Worm (Caenorhabditis elegans) whole organism, L2 larva: Measurements from ENCODE around the gene col-14.

ENCODE experiments used
- C34F6.9 ChIP-seq: fragments of 150-350 bp; optimal IDR thresholded peaks from 2 replicates; lab custom pipeline; 2014; ENCODE audit warnings: missing biosample characterization, missing genetic modification characterization
- F13H6.1 ChIP-seq: sonication (generic microtip); optimal IDR thresholded peaks from 2 replicates; lab custom pipeline; 2016; ENCODE audit warnings: missing genetic modification characterization, missing compliant biosample characterization
- R02D3.7 ChIP-seq: fragments of 150-350 bp; optimal IDR thresholded peaks from 2 replicates; lab custom pipeline; 2014; ENCODE audit warnings: missing biosample characterization, missing genetic modification characterization
- alr-1 ChIP-seq: fragments of 150-350 bp; optimal IDR thresholded peaks from 2 replicates; lab custom pipeline; 2014; ENCODE audit warnings: missing biosample characterization, missing genetic modification characterization
- aly-2 ChIP-seq: fragments of 150-350 bp; optimal IDR thresholded peaks from 2 replicates; lab custom pipeline; 2014; ENCODE audit warnings: missing biosample characterization, missing genetic modification characterization
- ama-1 ChIP-seq: fragments of 150-350 bp; optimal IDR thresholded peaks from 2 replicates; lab custom pipeline; 2018; ENCODE audit warnings: inconsistent platforms
- blmp-1 ChIP-seq: sonication (generic microtip); optimal IDR thresholded peaks from 2 replicates; lab custom pipeline; 2017; ENCODE audit warnings: missing genetic modification characterization, mild to moderate bottlenecking, missing compliant biosample characterization, antibody characterized with exemption, moderate library complexity; ENCODE audit not compliant: insufficient read depth
- ceh-16 ChIP-seq: fragments of 150-350 bp; optimal IDR thresholded peaks from 2 replicates; lab custom pipeline; 2014; ENCODE audit warnings: missing biosample characterization, missing genetic modification characterization
- ceh-82 ChIP-seq: fragments of 150-350 bp; optimal IDR thresholded peaks from 2 replicates; lab custom pipeline; 2014; ENCODE audit warnings: missing biosample characterization, missing genetic modification characterization
- crh-2 ChIP-seq: sonication (generic microtip); optimal IDR thresholded peaks from 2 replicates; lab custom pipeline; 2017; ENCODE audit warnings: missing biosample characterization, missing genetic modification characterization
- egl-27 ChIP-seq: sonication (generic microtip); optimal IDR thresholded peaks from 3 replicates; lab custom pipeline; 2017; ENCODE audit warnings: missing biosample characterization, missing genetic modification reagents, missing genetic modification characterization
- elt-1 ChIP-seq: fragments of 150-350 bp; optimal IDR thresholded peaks from 2 replicates; lab custom pipeline; 2014; ENCODE audit warnings: missing biosample characterization, missing genetic modification characterization
- elt-3 ChIP-seq: sonication (generic microtip); optimal IDR thresholded peaks from 2 replicates; lab custom pipeline; 2017; ENCODE audit warnings: missing biosample characterization, missing genetic modification characterization
- fos-1 ChIP-seq: fragments of 150-350 bp; optimal IDR thresholded peaks from 2 replicates; lab custom pipeline; 2014; ENCODE audit warnings: missing biosample characterization, missing genetic modification characterization
- gmeb-1 ChIP-seq: fragments of 150-350 bp; optimal IDR thresholded peaks from 2 replicates; lab custom pipeline; 2014; ENCODE audit warnings: missing biosample characterization, missing genetic modification characterization
- lin-11 ChIP-seq: fragments of 150-350 bp; sonication (generic microtip); optimal IDR thresholded peaks from 2 replicates; lab custom pipeline; 2014; ENCODE audit warnings: missing biosample characterization, missing genetic modification characterization, inconsistent platforms, mixed read lengths
- lin-13 ChIP-seq: fragments of 150-350 bp; optimal IDR thresholded peaks from 2 replicates; lab custom pipeline; 2014; ENCODE audit warnings: missing biosample characterization, missing genetic modification reagents, missing genetic modification characterization
- lin-39 ChIP-seq: fragments of 150-350 bp; optimal IDR thresholded peaks from 2 replicates; lab custom pipeline; 2014; ENCODE audit warnings: missing biosample characterization, missing genetic modification reagents, missing genetic modification characterization
- lsy-2 ChIP-seq, 2 experiments: fragments of 150-350 bp in 1 of 2; sonication (generic microtip) in 1 of 2; optimal IDR thresholded peaks; 2 replicates each; lab custom pipeline; 2014 to 2017; ENCODE audit warnings: missing biosample characterization in 2 of 2, missing genetic modification characterization in 2 of 2
- mab-5 ChIP-seq: fragments of 150-350 bp; optimal IDR thresholded peaks from 2 replicates; lab custom pipeline; 2014; ENCODE audit warnings: missing biosample characterization, missing genetic modification characterization
- mbf-1 ChIP-seq: sonication (generic microtip); optimal IDR thresholded peaks from 2 replicates; lab custom pipeline; 2017; ENCODE audit warnings: missing biosample characterization, missing genetic modification characterization
- nhr-10 ChIP-seq: sonication (generic microtip); optimal IDR thresholded peaks from 2 replicates; lab custom pipeline; 2017; ENCODE audit warnings: missing biosample characterization, missing genetic modification characterization
- nhr-11 ChIP-seq: fragments of 150-350 bp; optimal IDR thresholded peaks from 2 replicates; lab custom pipeline; 2014; ENCODE audit warnings: missing biosample characterization, missing genetic modification characterization
- nhr-12 ChIP-seq: fragments of 150-350 bp; optimal IDR thresholded peaks from 2 replicates; lab custom pipeline; 2014; ENCODE audit warnings: missing biosample characterization, missing genetic modification characterization
- nhr-129 ChIP-seq: fragments of 150-350 bp; optimal IDR thresholded peaks from 2 replicates; lab custom pipeline; 2014; ENCODE audit warnings: missing biosample characterization, missing genetic modification characterization
- nhr-21 ChIP-seq: fragments of 150-350 bp; optimal IDR thresholded peaks from 2 replicates; lab custom pipeline; 2014; ENCODE audit warnings: missing biosample characterization, missing genetic modification characterization
- nhr-23 ChIP-seq: fragments of 150-350 bp; optimal IDR thresholded peaks from 2 replicates; lab custom pipeline; 2014; ENCODE audit warnings: missing biosample characterization, missing genetic modification reagents, missing genetic modification characterization
- nhr-237 ChIP-seq: fragments of 150-350 bp; optimal IDR thresholded peaks from 2 replicates; lab custom pipeline; 2014; ENCODE audit warnings: missing biosample characterization, missing genetic modification characterization
- nhr-25 ChIP-seq: fragments of 150-350 bp; sonication (generic microtip); optimal IDR thresholded peaks from 3 replicates; lab custom pipeline; 2014; ENCODE audit warnings: missing biosample characterization, missing genetic modification characterization
- nhr-6 ChIP-seq: fragments of 150-350 bp; optimal IDR thresholded peaks from 2 replicates; lab custom pipeline; 2014; ENCODE audit warnings: missing biosample characterization, missing genetic modification characterization
- nhr-77 ChIP-seq: fragments of 150-350 bp; optimal IDR thresholded peaks from 2 replicates; lab custom pipeline; 2014; ENCODE audit warnings: missing biosample characterization, missing genetic modification characterization
- peb-1 ChIP-seq: fragments of 150-350 bp; optimal IDR thresholded peaks from 2 replicates; lab custom pipeline; 2014; ENCODE audit warnings: missing biosample characterization, missing genetic modification characterization
- sem-4 ChIP-seq: fragments of 150-350 bp; optimal IDR thresholded peaks from 2 replicates; lab custom pipeline; 2014; ENCODE audit warnings: missing biosample characterization, missing genetic modification reagents, missing genetic modification characterization
- skn-1 ChIP-seq: sonication (generic microtip); optimal IDR thresholded peaks from 2 replicates; lab custom pipeline; 2017; ENCODE audit warnings: missing biosample characterization, missing genetic modification characterization
- sma-3 ChIP-seq: sonication (generic microtip); optimal IDR thresholded peaks from 2 replicates; lab custom pipeline; 2016; ENCODE audit warnings: missing genetic modification reagents, missing genetic modification characterization, missing compliant biosample characterization
- sma-9 ChIP-seq, 2 experiments: fragments of 150-350 bp in 1 of 2; sonication (generic microtip) in 1 of 2; optimal IDR thresholded peaks; 2 replicates each; lab custom pipeline; 2014 to 2016; ENCODE audit warnings: missing genetic modification characterization in 2 of 2, mild to moderate bottlenecking in 1 of 2, missing biosample characterization in 1 of 2, missing compliant biosample characterization in 1 of 2, missing genetic modification reagents in 1 of 2, moderate library complexity in 1 of 2
- snpc-4 ChIP-seq: fragments of 150-350 bp; optimal IDR thresholded peaks from 2 replicates; lab custom pipeline; 2014; ENCODE audit warnings: missing biosample characterization, missing genetic modification characterization
- unc-39 ChIP-seq: fragments of 150-350 bp; optimal IDR thresholded peaks from 2 replicates; lab custom pipeline; 2014; ENCODE audit warnings: missing biosample characterization, missing genetic modification characterization
- unc-55 ChIP-seq: fragments of 150-350 bp; sonication (generic microtip); optimal IDR thresholded peaks from 3 replicates; lab custom pipeline; 2014; ENCODE audit warnings: missing biosample characterization, missing genetic modification reagents, missing genetic modification characterization
- unc-62 ChIP-seq: fragments of 150-350 bp; optimal IDR thresholded peaks from 2 replicates; lab custom pipeline; 2014; ENCODE audit warnings: missing biosample characterization, missing genetic modification reagents, missing genetic modification characterization
- zag-1 ChIP-seq: fragments of 150-350 bp; optimal IDR thresholded peaks from 2 replicates; lab custom pipeline; 2014; ENCODE audit warnings: missing biosample characterization, missing genetic modification characterization
- ztf-1 ChIP-seq: fragments of 200-800 bp; sonication (Bioruptor generic); conservative IDR thresholded peaks from 2 replicates; pipeline ENCODE4 v1.3.6; 2022; ENCODE audit warnings: missing genetic modification characterization, missing compliant biosample characterization
- ztf-11 ChIP-seq: sonication (generic microtip); optimal IDR thresholded peaks from 2 replicates; lab custom pipeline; 2017; ENCODE audit warnings: missing biosample characterization, missing genetic modification characterization

The col-14 gene

ce11 chrIV:7753108-7753507 is at the start of gene col-14:
col-14 (plus strand) TSS chrIV:7753408.
- TF ChIP-seq lin-13 (GFP tag; lab: Kevin White, UChicago) = no peak
- TF ChIP-seq crh-2 = no peak
- TF ChIP-seq nhr-21 = no peak
- TF ChIP-seq unc-62 (GFP tag; lab: Kevin White, UChicago) = no peak
- no peak for TF ChIP-seq nhr-77 (tag; lab: Kevin White, UChicago)
- no peak for TF ChIP-seq F13H6.1 (tag; lab: Kevin White, UChicago)
- no peak for TF ChIP-seq nhr-11
- TF ChIP-seq fos-1 (tag; lab: Kevin White, UChicago) = no peak
- no peak for TF ChIP-seq snpc-4 (tag; lab: Kevin White, UChicago)
- no peak for TF ChIP-seq ztf-1
- no peak for TF ChIP-seq lsy-2 (tag; optimal IDR thresholded peaks at IDR 0.05; lab: Kevin White, UChicago)
- TF ChIP-seq elt-1 (tag; lab: Kevin White, UChicago) = no peak
- TF ChIP-seq ama-1 (lab: Kevin White, UChicago) = no peak
- TF ChIP-seq nhr-6 (tag; lab: Kevin White, UChicago) = no peak
- no peak for TF ChIP-seq egl-27
- TF ChIP-seq zag-1 (tag; lab: Kevin White, UChicago) = no peak
- no peak for TF ChIP-seq lin-11 (tag; lab: Kevin White, UChicago)
- TF ChIP-seq, all 48 proteins: peak for 0

- TF ChIP-seq egl-27 (no peak), fos-1 (tag; lab: Kevin White, UChicago) (peak; percentile 30)
- TF ChIP-seq, all 48 proteins: peak for 1
These were observed 46.4 kb upstream of the col-14 start, which contains the start of gene F33D4.4 for ce11 chrIV:7706805-7707204. F33D4.4 (minus strand) TSS chrIV:7706905.

- peak; percentile 43 for TF ChIP-seq sma-9 (GFP tag; optimal IDR thresholded peaks at IDR 0.05; lab: Kevin White, UChicago)
- TF ChIP-seq sma-9 (tag; optimal IDR thresholded peaks at IDR 0.05; lab: Kevin White, UChicago) = no peak
- no peak for TF ChIP-seq nhr-11
- TF ChIP-seq sem-4 (tag; lab: Kevin White, UChicago) = peak; percentile 91
- no peak for TF ChIP-seq unc-39 (tag; lab: Kevin White, UChicago)
- no peak for TF ChIP-seq alr-1 (tag; lab: Kevin White, UChicago)
- TF ChIP-seq nhr-6 (tag; lab: Kevin White, UChicago) = no peak
- TF ChIP-seq nhr-21 = no peak
- TF ChIP-seq lin-39 (tag; lab: Kevin White, UChicago) = no peak
- no peak for TF ChIP-seq ztf-11 (tag; lab: Kevin White, UChicago)
- no peak for TF ChIP-seq ceh-82
- no peak for TF ChIP-seq ztf-1
- no peak for TF ChIP-seq R02D3.7 (tag; lab: Kevin White, UChicago)
- TF ChIP-seq snpc-4 (tag; lab: Kevin White, UChicago) = peak; percentile 45
- peak; percentile 63 for TF ChIP-seq gmeb-1 (tag; lab: Kevin White, UChicago)
- TF ChIP-seq nhr-237 (tag; lab: Kevin White, UChicago) = no peak
- peak; percentile 29 for TF ChIP-seq mab-5
- TF ChIP-seq F13H6.1 (tag; lab: Kevin White, UChicago) = peak; percentile 44
- peak; percentile 73 for TF ChIP-seq crh-2
- TF ChIP-seq ceh-16 (tag; lab: Kevin White, UChicago) = no peak
- TF ChIP-seq nhr-10 (tag; lab: Kevin White, UChicago) = no peak
- TF ChIP-seq mbf-1 (tag; lab: Kevin White, UChicago) = no peak
- peak; percentile 48 to 83 for TF ChIP-seq lsy-2 (tag; optimal IDR thresholded peaks at IDR 0.05; lab: Kevin White, UChicago)
- TF ChIP-seq C34F6.9 (tag; lab: Kevin White, UChicago) = peak; percentile 82
- TF ChIP-seq elt-3 = no peak
- peak; percentile 51 for TF ChIP-seq fos-1 (tag; lab: Kevin White, UChicago)
- TF ChIP-seq nhr-25 (tag; lab: Kevin White, UChicago) = peak; percentile 50
- peak; percentile 56 for TF ChIP-seq skn-1 (tag; lab: Kevin White, UChicago)
- TF ChIP-seq peb-1 (tag; lab: Kevin White, UChicago) = no peak
- TF ChIP-seq egl-27 = no peak
- no peak for TF ChIP-seq nhr-23 (tag; lab: Kevin White, UChicago)
- TF ChIP-seq elt-1 (tag; lab: Kevin White, UChicago) = no peak
- TF ChIP-seq unc-62 (GFP tag; lab: Kevin White, UChicago) = no peak
- peak; percentile 58 for TF ChIP-seq lin-13 (GFP tag; lab: Kevin White, UChicago)
- no peak for TF ChIP-seq lin-11 (tag; lab: Kevin White, UChicago)
- no peak for TF ChIP-seq blmp-1 (tag; lab: Kevin White, UChicago)
- no peak for TF ChIP-seq nhr-12 (tag; lab: Kevin White, UChicago)
- TF ChIP-seq nhr-129 (tag; lab: Kevin White, UChicago) = peak; percentile 13
- peak; percentile 48 for TF ChIP-seq sma-3
- peak; percentile 89 for TF ChIP-seq unc-55
- no peak for TF ChIP-seq aly-2 (tag; lab: Kevin White, UChicago)
- TF ChIP-seq, all 48 proteins: peak for 16
These were observed 43.5 kb upstream of the col-14 start, which contains the start of the genes mrpl-1, emc-6 and mrps-24 for ce11 chrIV:7709701-7710100. mrpl-1 (minus strand) TSS chrIV:7709701. emc-6 (minus strand) TSS chrIV:7709736. mrps-24 (plus strand) TSS chrIV:7710045.
